Worm (Caenorhabditis elegans): Measurements from ENCODE around the gene C52E2.4.

DNA sequence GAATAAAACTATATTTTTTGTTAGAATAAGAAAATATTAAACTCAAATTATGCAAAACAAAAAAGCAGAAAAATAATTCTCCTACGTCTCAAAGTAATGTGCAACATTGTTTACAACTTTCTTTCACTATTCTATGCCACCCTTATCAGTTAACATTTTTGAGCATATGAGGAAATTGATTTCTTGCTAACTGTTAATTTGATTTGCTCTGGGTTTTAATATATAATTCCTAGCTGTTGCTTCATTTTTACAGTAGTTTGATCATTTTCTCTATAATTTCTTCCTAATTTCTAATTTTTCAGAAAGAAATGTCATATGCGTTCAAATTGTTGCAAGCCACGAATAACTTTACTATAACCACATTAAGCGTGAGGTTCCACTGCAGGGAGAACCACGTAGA, 6.7 kb upstream of the C52E2.4 start, which contains the start of gene T08E11.1:
- TF ChIP-seq ztf-11 (tag; optimal IDR thresholded peaks at IDR 0.05), result no peak
- no peak for TF ChIP-seq pax-3 (tag; optimal IDR thresholded peaks at IDR 0.05)
- TF ChIP-seq elt-3 (tag; optimal IDR thresholded peaks at IDR 0.05), result no peak
- no peak for TF ChIP-seq unc-86 (tag; optimal IDR thresholded peaks at IDR 0.05)
- no peak for TF ChIP-seq ces-1 (GFP tag; optimal IDR thresholded peaks at IDR 0.05)
- TF ChIP-seq jun-1 (tag; optimal IDR thresholded peaks at IDR 0.05), result no peak

All from whole organism, L1 larva.